Fruit fly (Drosophila melanogaster) S2 (cell line): ENCODE data around the gene CG6142.

Source experiments
- CG8478 ChIP-seq: fragments of >200 bp; optimal IDR thresholded peaks from 2 replicates; lab custom pipeline; 2018
- CTCF ChIP-seq, 2 experiments: fragments of >200 bp; optimal IDR thresholded peaks; 2 replicates each; lab custom pipeline; 2018

DNA sequence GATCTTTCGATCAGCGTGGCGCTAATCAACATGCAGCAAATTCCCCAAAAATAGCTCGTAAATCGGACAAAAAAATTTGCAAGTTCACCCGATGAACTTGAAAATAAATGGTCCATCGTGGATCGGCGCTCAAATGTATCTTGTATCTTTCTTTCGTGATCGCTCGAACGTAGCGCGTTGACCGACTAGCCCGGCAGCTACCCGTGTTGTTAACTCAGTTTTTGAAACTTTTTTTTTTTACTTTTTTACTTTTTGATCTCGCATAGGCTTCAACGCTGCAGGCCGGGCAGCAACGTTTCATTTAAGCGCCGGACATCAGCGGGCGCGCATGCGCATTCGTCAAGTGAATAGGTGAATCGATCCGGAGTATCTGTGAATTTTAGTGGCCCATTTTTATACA lies at the start of gene CG6142:
- no peak for TF ChIP-seq CTCF (optimal IDR thresholded peaks at IDR 0.05; lab: Kevin White, UChicago)
- TF ChIP-seq CG8478: no peak
